Worm (Caenorhabditis elegans) whole organism, mixed stage, embryonic: ENCODE results near the gene F53C3.8.

Experiments
- M03D4.4 ChIP-seq: sonication (generic microtip); optimal IDR thresholded peaks from 2 replicates; lab custom pipeline; 2017; ENCODE audit warnings: mild to moderate bottlenecking, missing genetic modification characterization, missing compliant biosample characterization
- bed-3 ChIP-seq: fragments of 200-800 bp; sonication (Bioruptor generic); optimal IDR thresholded peaks from 3 replicates; lab custom pipeline; 2018; ENCODE audit warnings: mild to moderate bottlenecking, missing genetic modification characterization, moderate library complexity, missing compliant biosample characterization
- ceh-39 ChIP-seq: fragments of 150-350 bp; optimal IDR thresholded peaks from 2 replicates; lab custom pipeline; 2014; ENCODE audit warnings: missing biosample characterization, missing genetic modification characterization
- ceh-43 ChIP-seq: fragments of 200-800 bp; sonication (Bioruptor generic); optimal IDR thresholded peaks from 2 replicates; lab custom pipeline; 2018; ENCODE audit warnings: mild to moderate bottlenecking, missing genetic modification characterization, moderate library complexity, missing compliant biosample characterization
- ceh-83 ChIP-seq: fragments of 200-800 bp; sonication (Bioruptor generic); optimal IDR thresholded peaks from 2 replicates; lab custom pipeline; 2018; ENCODE audit warnings: mild to moderate bottlenecking, missing genetic modification characterization, missing compliant biosample characterization
- cnd-1 ChIP-seq: fragments of 200-800 bp; sonication (Bioruptor generic); optimal IDR thresholded peaks from 2 replicates; lab custom pipeline; 2018; ENCODE audit warnings: mild to moderate bottlenecking, missing genetic modification characterization, missing compliant biosample characterization
- drap-1 ChIP-seq: fragments of 200-800 bp; sonication (Bioruptor generic); optimal IDR thresholded peaks from 3 replicates; lab custom pipeline; 2018; ENCODE audit warnings: mild to moderate bottlenecking, missing genetic modification characterization, missing compliant biosample characterization
- elt-1 ChIP-seq: sonication (generic microtip); optimal IDR thresholded peaks from 2 replicates; lab custom pipeline; 2017; ENCODE audit warnings: missing genetic modification characterization, mild to moderate bottlenecking, missing compliant biosample characterization, antibody characterized with exemption, moderate library complexity, borderline replicate concordance; ENCODE audit not compliant: insufficient read depth
- flh-1 ChIP-seq: fragments of 200-800 bp; sonication (Bioruptor generic); optimal IDR thresholded peaks from 2 replicates; lab custom pipeline; 2018; ENCODE audit warnings: mild to moderate bottlenecking, missing genetic modification characterization, moderate library complexity, missing compliant biosample characterization
- ham-2 ChIP-seq: fragments of 200-800 bp; sonication (Bioruptor generic); optimal IDR thresholded peaks from 2 replicates; lab custom pipeline; 2018; ENCODE audit warnings: mild to moderate bottlenecking, missing genetic modification characterization, missing compliant biosample characterization
- lin-13 ChIP-seq: fragments of 150-350 bp; optimal IDR thresholded peaks from 2 replicates; lab custom pipeline; 2014; ENCODE audit warnings: missing biosample characterization, missing genetic modification characterization
- lin-32 ChIP-seq: fragments of 200-800 bp; sonication (Bioruptor generic); optimal IDR thresholded peaks from 2 replicates; lab custom pipeline; 2018; ENCODE audit warnings: mild to moderate bottlenecking, missing genetic modification characterization, missing compliant biosample characterization
- lsy-2 ChIP-seq: fragments of 150-350 bp; optimal IDR thresholded peaks from 2 replicates; lab custom pipeline; 2014; ENCODE audit warnings: missing biosample characterization, missing genetic modification characterization
- mab-5 ChIP-seq: fragments of 150-350 bp; optimal IDR thresholded peaks from 2 replicates; lab custom pipeline; 2014; ENCODE audit warnings: missing biosample characterization, missing genetic modification characterization
- mep-1 ChIP-seq: fragments of 150-350 bp; optimal IDR thresholded peaks from 2 replicates; lab custom pipeline; 2017; ENCODE audit warnings: missing biosample characterization, missing genetic modification reagents, missing genetic modification characterization, inconsistent platforms
- nhr-12 ChIP-seq: fragments of 150-350 bp; optimal IDR thresholded peaks from 2 replicates; lab custom pipeline; 2014; ENCODE audit warnings: missing biosample characterization, missing genetic modification characterization
- nhr-2 ChIP-seq: fragments of 150-350 bp; optimal IDR thresholded peaks from 2 replicates; lab custom pipeline; 2014; ENCODE audit warnings: missing biosample characterization, missing genetic modification characterization
- nhr-237 ChIP-seq: fragments of 150-350 bp; optimal IDR thresholded peaks from 2 replicates; lab custom pipeline; 2014; ENCODE audit warnings: missing biosample characterization, missing genetic modification characterization
- nhr-28 ChIP-seq: fragments of 150-350 bp; optimal IDR thresholded peaks from 2 replicates; lab custom pipeline; 2014; ENCODE audit warnings: missing biosample characterization, missing genetic modification characterization
- pha-4 ChIP-seq: fragments of 150-350 bp; optimal IDR thresholded peaks from 2 replicates; lab custom pipeline; 2018; ENCODE audit warnings: missing biosample characterization, missing genetic modification reagents, missing genetic modification characterization
- sem-2 ChIP-seq: fragments of 200-800 bp; sonication (Bioruptor generic); optimal IDR thresholded peaks from 2 replicates; lab custom pipeline; 2018; ENCODE audit warnings: mild to moderate bottlenecking, missing genetic modification characterization, missing compliant biosample characterization
- sptf-1 ChIP-seq: sonication (generic microtip); optimal IDR thresholded peaks from 2 replicates; lab custom pipeline; 2017; ENCODE audit warnings: mild to moderate bottlenecking, missing genetic modification characterization, moderate library complexity, missing compliant biosample characterization
- tbx-8 ChIP-seq: fragments of 200-800 bp; sonication (Bioruptor generic); optimal IDR thresholded peaks from 2 replicates; lab custom pipeline; 2018; ENCODE audit warnings: mild to moderate bottlenecking, missing genetic modification characterization, moderate library complexity, missing compliant biosample characterization
- unc-120 ChIP-seq: sonication (generic microtip); optimal IDR thresholded peaks from 2 replicates; lab custom pipeline; 2017; ENCODE audit warnings: missing genetic modification characterization, missing compliant biosample characterization; ENCODE audit not compliant: poor library complexity, severe bottlenecking
- unc-39 ChIP-seq: fragments of 150-350 bp; optimal IDR thresholded peaks from 2 replicates; lab custom pipeline; 2014; ENCODE audit warnings: missing biosample characterization, missing genetic modification characterization
- unc-62 ChIP-seq: fragments of 150-350 bp; optimal IDR thresholded peaks from 2 replicates; lab custom pipeline; 2014; ENCODE audit warnings: missing biosample characterization, missing genetic modification reagents, missing genetic modification characterization
- zip-8 ChIP-seq: fragments of 150-350 bp; optimal IDR thresholded peaks from 2 replicates; lab custom pipeline; 2014; ENCODE audit warnings: missing biosample characterization, missing genetic modification characterization
- ztf-11 ChIP-seq: fragments of 150-350 bp; optimal IDR thresholded peaks from 2 replicates; lab custom pipeline; 2014; ENCODE audit warnings: missing biosample characterization, missing genetic modification characterization

Gene F53C3.8

DNA sequence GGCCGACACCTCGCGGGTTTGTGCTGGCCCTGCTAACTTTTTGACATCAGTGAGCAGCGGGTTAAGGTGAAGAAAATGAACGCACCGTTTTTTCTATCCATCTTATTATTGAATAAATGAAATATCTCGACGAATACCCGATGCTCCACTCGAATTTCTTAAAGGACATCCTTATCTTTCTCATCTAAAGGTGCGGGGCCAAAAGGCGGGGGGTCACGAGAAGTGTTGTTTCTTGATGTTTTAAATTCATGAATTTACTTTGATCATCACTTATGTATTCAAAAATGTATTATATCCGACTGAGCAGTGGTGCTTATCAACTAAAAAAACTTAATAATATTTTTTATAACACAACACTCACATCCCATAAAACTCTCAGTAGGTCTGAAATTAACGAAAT, 26.6 kb upstream of the F53C3.8 start, which contains the start of gene nhr-261:
Gene nhr-261 (minus strand): TSS at position 101 of the 400 bp plus-strand sequence.
- no peak for TF ChIP-seq bed-3 (GFP tag; lab: Kevin White, UChicago)
- no peak for TF ChIP-seq nhr-12 (tag; lab: Kevin White, UChicago)
- no peak for TF ChIP-seq nhr-237
- no peak for TF ChIP-seq cnd-1 (tag; lab: Kevin White, UChicago)
- no peak for TF ChIP-seq zip-8 (tag; lab: Kevin White, UChicago)
- no peak for TF ChIP-seq ceh-39 (tag; lab: Kevin White, UChicago)

DNA sequence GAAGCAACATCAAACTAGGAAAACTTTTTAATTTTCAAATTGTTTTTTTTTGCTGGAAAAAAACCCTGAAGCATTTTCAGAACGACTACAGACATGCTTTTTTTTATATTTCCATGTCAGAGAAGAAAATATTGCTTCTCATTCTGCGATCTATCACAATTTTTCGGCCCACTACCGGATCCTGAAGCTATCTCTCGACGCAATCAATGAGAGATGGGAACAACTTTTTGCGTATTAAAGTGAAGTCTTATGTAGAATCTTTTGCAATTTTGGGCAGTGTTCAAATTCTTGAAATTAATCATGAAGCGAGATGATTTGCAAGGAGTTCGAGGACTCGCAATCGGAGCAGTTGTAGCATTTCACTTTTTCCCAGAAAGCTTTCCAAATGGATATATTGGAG, 21.6 kb upstream of the F53C3.8 start, which contains the start of gene oac-10:
Gene oac-10 (plus strand): TSS at position 301 of the 400 bp plus-strand sequence.
- TF ChIP-seq unc-39 (tag; lab: Kevin White, UChicago) = no peak
- TF ChIP-seq sptf-1 (tag; lab: Kevin White, UChicago) = no peak
- TF ChIP-seq mab-5 (tag; lab: Kevin White, UChicago) = no peak
- TF ChIP-seq drap-1 (GFP tag; lab: Kevin White, UChicago) = no peak
- TF ChIP-seq tbx-8 (GFP tag; lab: Kevin White, UChicago) = no peak
- no peak for TF ChIP-seq flh-1 (GFP tag; lab: Kevin White, UChicago)
- no peak for TF ChIP-seq nhr-2 (tag; lab: Kevin White, UChicago)
- TF ChIP-seq, all 35 proteins: peak for 0

DNA sequence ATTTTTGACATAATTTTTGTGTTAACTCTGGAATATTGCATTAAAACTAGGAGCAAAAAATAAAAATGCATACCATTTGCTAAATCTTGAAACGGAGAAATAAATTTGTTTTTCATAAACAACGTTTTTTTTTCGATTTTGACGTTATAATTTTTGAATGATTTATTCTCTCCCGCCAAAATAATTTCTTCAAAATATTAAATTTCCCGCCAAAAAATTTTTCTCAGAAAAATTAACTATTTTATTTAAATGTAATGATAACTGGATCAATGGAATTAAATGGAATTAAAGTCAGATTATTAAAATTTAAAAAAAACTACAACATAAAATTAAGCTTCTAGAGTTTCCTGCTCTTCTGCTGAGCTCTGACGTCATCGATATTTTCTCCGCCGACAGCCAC, 14.1 kb upstream of the F53C3.8 start, which contains the start of gene nep-3:
Gene nep-3 (minus strand): TSS at position 101 of the 400 bp plus-strand sequence.
- TF ChIP-seq lsy-2 (tag; lab: Kevin White, UChicago) (no peak), ceh-83 (GFP tag; lab: Kevin White, UChicago) (no peak), M03D4.4 (no peak), unc-39 (tag; lab: Kevin White, UChicago) (no peak), nhr-28 (tag; lab: Kevin White, UChicago) (no peak), elt-1 (tag; lab: Kevin White, UChicago) (no peak), pha-4 (tag; lab: Kevin White, UChicago) (no peak)

DNA sequence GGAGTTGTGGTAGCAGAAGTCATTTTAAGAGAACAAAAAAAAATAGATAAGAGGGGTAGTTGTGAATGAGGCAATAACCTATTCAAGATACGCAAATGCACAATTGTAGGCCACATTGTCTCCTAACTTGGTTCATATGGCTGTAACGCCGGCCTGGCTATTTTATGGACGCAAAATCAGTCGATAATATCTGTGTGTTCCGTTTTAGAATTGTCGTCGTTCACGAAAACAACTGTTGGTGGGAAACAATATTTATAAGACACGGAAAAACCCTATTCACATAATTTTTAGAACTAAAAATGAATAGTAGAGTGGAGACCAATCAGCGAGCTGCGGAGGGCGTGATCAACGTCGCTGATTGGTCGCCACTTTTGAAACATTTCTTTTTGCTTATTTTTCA, 13.3 kb upstream of the F53C3.8 start, which contains the start of gene sdz-7:
Gene sdz-7 (minus strand): TSS at position 101 of the 400 bp plus-strand sequence.
- TF ChIP-seq drap-1 (GFP tag; lab: Kevin White, UChicago) (no peak), unc-62 (GFP tag; lab: Kevin White, UChicago) (no peak), nhr-28 (tag; lab: Kevin White, UChicago) (no peak), ztf-11 (tag; lab: Kevin White, UChicago) (no peak), ceh-43 (GFP tag; lab: Kevin White, UChicago) (no peak), unc-39 (tag; lab: Kevin White, UChicago) (no peak), sem-2 (no peak), lin-13 (tag; lab: Kevin White, UChicago) (no peak), cnd-1 (tag; lab: Kevin White, UChicago) (no peak), elt-1 (tag; lab: Kevin White, UChicago) (no peak), ceh-39 (tag; lab: Kevin White, UChicago) (no peak), sptf-1 (tag; lab: Kevin White, UChicago) (no peak), mep-1 (tag; lab: Kevin White, UChicago) (no peak), unc-120 (tag; lab: Kevin White, UChicago) (no peak), nhr-2 (tag; lab: Kevin White, UChicago) (no peak), ham-2 (GFP tag; lab: Kevin White, UChicago) (no peak)

DNA sequence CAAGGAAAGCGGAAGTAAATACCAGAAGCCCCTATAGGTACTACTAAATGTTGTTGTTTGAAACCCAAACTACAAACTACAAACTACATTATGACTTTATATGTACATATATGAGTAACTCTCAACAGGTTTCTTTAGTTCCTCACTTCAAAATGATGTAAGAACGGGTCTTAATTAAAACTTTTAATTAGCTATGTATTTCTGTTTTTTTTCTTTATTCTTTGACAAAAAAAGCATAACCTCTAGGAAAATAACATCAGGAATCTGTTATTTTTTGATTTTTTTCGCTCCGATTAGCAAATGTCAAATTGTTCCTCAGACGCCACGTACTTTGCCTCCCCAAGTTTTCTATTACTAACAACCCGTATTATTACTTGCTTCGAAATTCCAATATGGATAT, 12.9 kb upstream of the F53C3.8 start, which contains the start of gene srh-250:
Gene srh-250 (plus strand): TSS at position 301 of the 400 bp plus-strand sequence.
- TF ChIP-seq nhr-28 (tag; lab: Kevin White, UChicago) (no peak), lin-32 (GFP tag; lab: Kevin White, UChicago) (no peak), nhr-12 (tag; lab: Kevin White, UChicago) (no peak), ceh-83 (GFP tag; lab: Kevin White, UChicago) (no peak), pha-4 (tag; lab: Kevin White, UChicago) (no peak), bed-3 (GFP tag; lab: Kevin White, UChicago) (no peak), ceh-39 (tag; lab: Kevin White, UChicago) (no peak), nhr-2 (tag; lab: Kevin White, UChicago) (no peak)
